Worm (Caenorhabditis elegans) whole organism, L1 larva: ENCODE data around the gene cpt-5.

Experiments used
- C04F5.9 ChIP-seq: sonication (generic microtip); optimal IDR thresholded peaks from 2 replicates; lab custom pipeline; 2016; ENCODE audit warnings: missing genetic modification characterization, missing compliant biosample characterization
- ama-1 ChIP-seq: fragments of 150-350 bp; optimal IDR thresholded peaks from 2 replicates; lab custom pipeline; 2014
- dpl-1 ChIP-seq, 3 experiments: fragments of 150-350 bp in 2 of 3; sonication (generic microtip) in 1 of 3; optimal IDR thresholded peaks; 2 replicates each; lab custom pipeline; 2014 to 2017; ENCODE audit warnings: missing biosample characterization in 3 of 3, missing genetic modification characterization in 3 of 3, missing genetic modification reagents in 3 of 3
- egl-13 ChIP-seq: sonication (generic microtip); optimal IDR thresholded peaks from 2 replicates; lab custom pipeline; 2016; ENCODE audit warnings: missing genotype, missing genetic modification reagents, missing genetic modification characterization, missing compliant biosample characterization
- jun-1 ChIP-seq: fragments of 150-350 bp; optimal IDR thresholded peaks from 2 replicates; lab custom pipeline; 2014; ENCODE audit warnings: missing biosample characterization, missing genetic modification reagents, missing genetic modification characterization
- mdl-1 ChIP-seq, 2 experiments: fragments of 150-350 bp; optimal IDR thresholded peaks; 2 replicates each; lab custom pipeline; 2014 to 2017; ENCODE audit warnings: missing biosample characterization in 2 of 2, missing genetic modification characterization in 2 of 2, inconsistent platforms in 1 of 2
- mep-1 ChIP-seq: fragments of 150-350 bp; optimal IDR thresholded peaks from 2 replicates; lab custom pipeline; 2014; ENCODE audit warnings: missing biosample characterization, missing genetic modification characterization
- nhr-28 ChIP-seq: fragments of 150-350 bp; optimal IDR thresholded peaks from 2 replicates; lab custom pipeline; 2014; ENCODE audit warnings: missing biosample characterization, missing genetic modification characterization
- pag-3 ChIP-seq: sonication (generic microtip); optimal IDR thresholded peaks from 2 replicates; lab custom pipeline; 2017; ENCODE audit warnings: missing genetic modification characterization, mild to moderate bottlenecking, missing compliant biosample characterization, antibody characterized with exemption, borderline replicate concordance; ENCODE audit not compliant: insufficient read depth
- snpc-4 ChIP-seq: fragments of 150-350 bp; optimal IDR thresholded peaks from 2 replicates; lab custom pipeline; 2014; ENCODE audit warnings: missing biosample characterization, missing genetic modification characterization
- ztf-11 ChIP-seq, 2 experiments: sonication (generic microtip); optimal IDR thresholded peaks; 2 replicates each; lab custom pipeline; 2016 to 2017; ENCODE audit warnings: missing genetic modification characterization in 2 of 2, missing biosample characterization in 1 of 2, missing compliant biosample characterization in 1 of 2

- TF ChIP-seq pag-3 (tag; lab: Kevin White, UChicago) (no peak), egl-13 (tag; lab: Kevin White, UChicago) (no peak), C04F5.9 (tag; lab: Kevin White, UChicago) (no peak), mep-1 (tag; lab: Kevin White, UChicago) (no peak), ztf-11 (tag; optimal IDR thresholded peaks at IDR 0.05; lab: Kevin White, UChicago) (no peak), jun-1 (no peak), snpc-4 (tag; lab: Kevin White, UChicago) (no peak), nhr-28 (tag; lab: Kevin White, UChicago) (no peak), dpl-1 (GFP tag; optimal IDR thresholded peaks at IDR 0.05; lab: Kevin White, UChicago) (no peak), ama-1 (lab: Kevin White, UChicago) (no peak), mdl-1 (tag; optimal IDR thresholded peaks at IDR 0.05; lab: Kevin White, UChicago) (no peak)
Measured at ce11 chrV:13848379-13848778, 24.6 kb upstream of the cpt-5 start, which contains the start of gene srx-133.
